Worm (Caenorhabditis elegans) whole organism, dauer: ENCODE results near the gene pinn-1.

Experiments
- unc-62 ChIP-seq: sonication (generic microtip); optimal IDR thresholded peaks from 2 replicates; lab custom pipeline; 2017; ENCODE audit warnings: missing biosample characterization, missing genetic modification reagents, missing genetic modification characterization

pinn-1 gene

DNA sequence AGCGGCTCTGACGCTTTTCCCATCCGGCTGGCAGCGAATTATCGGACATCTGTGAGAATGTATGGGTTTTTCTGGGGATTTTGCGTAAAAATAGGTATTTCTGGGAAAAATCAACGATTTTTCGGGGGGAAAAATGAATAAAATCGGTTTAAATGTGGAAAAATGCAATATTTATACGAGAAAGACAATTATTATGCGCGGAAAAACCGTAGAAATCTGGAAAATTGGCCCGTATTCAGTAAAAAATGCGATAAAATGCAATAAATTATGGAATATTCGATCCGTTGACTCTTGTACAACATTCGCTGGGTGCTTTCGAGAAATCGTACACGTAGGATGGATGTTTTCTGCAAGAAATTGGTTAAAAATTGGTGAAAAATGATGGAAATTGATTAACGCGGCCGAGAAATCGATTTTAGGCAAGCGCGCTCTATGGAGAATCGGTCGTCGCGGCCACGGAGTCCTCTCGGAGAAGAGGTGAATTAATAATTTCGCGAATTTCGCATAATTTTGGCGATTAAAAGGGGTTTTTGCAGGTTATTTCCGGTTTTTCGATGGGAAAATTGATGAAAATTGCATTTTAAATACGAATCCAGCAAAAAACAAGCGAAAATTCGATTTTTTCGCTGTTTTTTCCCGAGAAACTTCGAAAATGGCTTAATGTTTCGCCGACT, at the start of gene pinn-1:
Gene pinn-1 (minus strand): TSS at position 51 of the 674 bp plus-strand sequence.
- no peak for TF ChIP-seq unc-62 (GFP tag; lab: Kevin White, UChicago)

DNA sequence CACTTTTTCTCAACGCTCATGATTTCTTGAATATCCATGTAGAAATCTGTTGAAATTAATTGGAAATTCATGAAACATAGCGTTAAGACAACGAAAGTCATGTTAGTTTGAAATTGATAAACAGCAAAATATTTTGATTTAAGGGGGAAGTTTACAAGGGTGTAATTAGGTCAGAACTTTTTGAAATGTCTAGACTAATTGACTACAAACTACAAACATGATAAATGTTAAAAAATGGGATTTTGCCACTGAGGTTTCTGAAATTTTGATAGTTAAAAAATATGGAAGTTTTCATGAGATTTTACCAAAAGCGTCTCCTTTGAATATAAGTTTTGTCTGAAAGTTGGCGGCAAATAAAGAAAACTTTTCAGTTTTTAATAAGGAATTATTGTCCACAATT, 49.0 kb upstream of the pinn-1 start, which contains the start of gene irld-65:
Gene irld-65 (minus strand): TSS at position 101 of the 400 bp plus-strand sequence.
- TF ChIP-seq unc-62 (GFP tag; lab: Kevin White, UChicago): no peak

DNA sequence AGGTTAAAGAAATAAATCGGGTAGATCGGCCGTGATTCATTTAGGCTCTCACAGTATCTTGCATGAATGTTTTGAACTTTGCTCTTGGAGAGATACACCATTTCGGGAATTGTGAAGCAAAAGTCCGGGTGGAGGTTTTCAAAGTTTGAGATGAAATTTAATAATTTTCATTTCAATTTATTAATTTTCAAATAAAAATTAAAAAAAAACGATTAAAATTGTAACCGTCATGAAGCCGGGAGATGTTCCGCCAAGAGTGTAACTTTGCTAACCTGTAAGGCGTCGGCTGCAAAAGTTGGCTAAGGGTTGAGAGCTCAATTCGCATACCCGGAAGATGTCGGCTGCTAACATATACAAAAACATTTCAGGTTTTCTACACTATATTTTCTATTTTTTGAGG, 45.5 kb upstream of the pinn-1 start, which contains the start of gene irld-67:
Gene irld-67 (minus strand): TSS at position 101 of the 400 bp plus-strand sequence.
- no peak for TF ChIP-seq unc-62 (GFP tag; lab: Kevin White, UChicago)

DNA sequence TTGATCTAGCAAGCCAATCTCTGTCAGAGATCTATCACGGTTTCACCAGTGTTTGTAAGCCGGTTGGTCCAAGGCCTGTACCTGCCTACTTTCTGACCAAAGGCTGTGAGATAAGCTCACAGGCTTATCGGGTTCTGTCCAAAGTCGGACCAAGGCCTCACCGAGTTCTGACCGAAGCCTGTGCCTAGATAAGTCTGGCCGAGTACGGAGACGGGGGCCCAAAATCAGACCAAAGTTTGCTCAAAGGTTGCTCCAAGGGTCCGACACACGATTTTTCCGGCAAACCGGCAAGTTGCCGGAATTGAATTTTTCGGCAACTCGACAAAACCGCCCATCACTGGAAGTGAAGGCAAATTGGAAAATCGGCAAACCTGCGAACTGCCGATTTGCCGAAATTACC, 42.8 kb upstream of the pinn-1 start:
- TF ChIP-seq unc-62 (GFP tag; lab: Kevin White, UChicago): no peak

DNA sequence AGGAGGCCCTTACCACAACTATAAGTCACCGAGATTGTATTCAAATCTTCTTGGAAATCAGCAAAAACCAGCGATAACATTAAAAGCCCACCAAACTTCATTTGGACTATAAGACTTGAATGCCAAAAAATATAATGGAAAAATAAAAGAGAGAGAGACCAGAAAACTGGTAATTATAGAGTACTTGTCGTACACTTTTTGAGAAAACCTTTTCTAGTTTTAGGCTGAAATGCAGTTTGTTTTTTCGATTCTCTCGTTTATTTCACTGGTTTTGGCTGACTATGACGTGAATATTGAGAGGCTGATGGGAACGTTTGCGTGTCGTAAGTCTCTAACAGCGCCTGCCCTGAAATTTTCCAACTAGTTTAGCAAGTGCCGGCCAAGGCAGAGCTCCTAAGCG, 41.7 kb upstream of the pinn-1 start, which contains the start of the genes irld-64 and irld-63:
Gene irld-64 (minus strand): TSS at position 101 of the 400 bp plus-strand sequence.
Gene irld-63 (plus strand): TSS at position 230 of the 400 bp plus-strand sequence.
- TF ChIP-seq unc-62 (GFP tag; lab: Kevin White, UChicago): no peak

DNA sequence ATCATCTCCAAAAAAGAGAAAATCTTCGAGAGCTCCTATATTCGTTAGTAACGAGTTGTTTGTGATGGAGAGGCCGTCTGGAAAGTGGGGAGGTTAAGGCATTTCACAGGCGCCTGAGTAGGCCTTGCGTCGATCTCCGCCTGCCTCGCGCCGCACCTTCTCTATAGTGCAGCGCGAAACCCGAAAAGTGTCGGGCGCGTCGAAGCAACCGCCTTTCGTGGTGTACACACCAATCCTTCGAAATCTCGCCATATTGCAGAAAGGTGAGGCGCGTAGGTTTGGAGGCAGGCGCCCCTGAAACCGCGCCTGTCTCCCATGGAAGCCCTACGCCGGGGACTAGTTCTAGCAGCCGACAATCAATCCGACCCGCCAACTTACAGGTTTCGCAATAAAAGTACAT, 41.0 kb upstream of the pinn-1 start:
- TF ChIP-seq unc-62 (GFP tag; lab: Kevin White, UChicago): no peak

DNA sequence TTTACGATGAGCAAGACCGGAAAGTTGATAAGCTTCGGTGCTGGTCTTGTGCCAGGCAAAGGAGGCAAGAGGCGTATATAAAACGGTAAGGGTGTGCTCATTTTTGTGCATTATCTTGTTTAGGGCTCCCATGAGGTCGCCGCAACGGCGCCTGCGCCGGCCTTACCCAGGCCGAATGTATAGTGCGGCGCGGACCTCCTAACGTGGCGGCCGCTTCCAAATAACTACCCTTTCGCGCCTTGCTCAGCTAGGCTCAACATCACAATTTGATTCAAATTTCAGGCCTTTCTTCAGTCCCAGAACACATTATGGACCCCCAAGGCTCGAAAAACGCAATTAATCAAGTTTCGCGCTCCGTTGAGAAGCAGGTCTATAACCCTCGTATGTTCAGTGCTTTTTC, 38.7 kb upstream of the pinn-1 start, which contains the start of the genes ZK355.3 and ZK355.8:
Gene ZK355.3 (minus strand): TSS at position 101 of the 400 bp plus-strand sequence.
Gene ZK355.8 (plus strand): TSS at position 272 of the 400 bp plus-strand sequence.
- no peak for TF ChIP-seq unc-62 (GFP tag; lab: Kevin White, UChicago)

DNA sequence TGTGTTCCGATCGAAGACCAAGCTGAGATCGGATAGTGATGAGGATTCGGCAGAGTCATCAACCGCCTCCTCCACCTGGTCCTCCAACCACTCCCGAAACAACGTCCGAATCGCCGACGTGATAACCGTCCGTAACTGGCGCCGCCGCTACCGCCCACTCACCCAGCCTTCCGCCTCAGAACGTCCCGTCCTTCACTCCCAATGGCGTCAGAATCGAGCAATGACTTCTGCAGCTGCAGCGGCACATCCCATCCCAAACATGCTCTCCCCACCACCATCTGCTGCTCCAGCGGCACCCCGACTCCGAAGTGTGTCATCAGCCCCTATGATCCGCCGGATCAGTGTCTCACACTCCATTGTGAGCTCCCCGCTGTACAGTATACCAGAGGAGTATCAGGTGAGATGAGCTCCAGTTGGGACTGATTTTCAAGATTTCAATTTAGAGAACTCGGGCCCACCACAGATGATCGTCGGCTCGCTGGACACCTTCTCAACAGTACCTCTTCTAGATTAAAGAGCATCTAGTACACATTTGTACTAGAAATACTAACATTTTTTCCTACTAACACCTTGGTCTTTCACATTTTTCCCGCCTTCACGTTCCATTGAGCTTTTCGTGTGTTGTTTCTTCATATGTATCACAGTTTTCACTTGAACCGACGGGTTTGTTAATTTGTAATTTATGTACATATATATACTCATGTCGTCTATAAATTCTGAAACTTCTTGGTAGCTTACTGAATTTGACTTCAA, 37.2 kb upstream of the pinn-1 start:
- no peak for TF ChIP-seq unc-62 (GFP tag; lab: Kevin White, UChicago)

DNA sequence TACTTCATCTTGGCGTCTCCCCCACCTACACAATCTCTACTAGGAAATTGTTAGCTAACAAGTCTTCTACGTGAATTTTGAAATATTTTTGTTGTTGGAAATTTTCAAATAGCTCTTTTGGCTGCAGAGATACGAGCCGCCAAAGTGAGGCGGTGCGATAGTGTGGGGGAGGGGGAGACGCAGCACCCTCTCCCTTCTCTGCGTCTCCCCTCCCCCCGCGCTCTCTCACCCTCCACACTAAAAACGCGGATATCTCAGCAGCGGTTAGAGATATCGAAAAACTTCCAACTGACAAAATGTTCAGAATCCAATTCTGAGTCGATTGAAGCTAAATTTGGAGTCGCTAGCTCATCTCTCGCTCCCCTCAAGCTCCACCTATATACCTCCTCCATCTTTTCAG, 36.2 kb upstream of the pinn-1 start:
- TF ChIP-seq unc-62 (GFP tag; lab: Kevin White, UChicago): no peak

DNA sequence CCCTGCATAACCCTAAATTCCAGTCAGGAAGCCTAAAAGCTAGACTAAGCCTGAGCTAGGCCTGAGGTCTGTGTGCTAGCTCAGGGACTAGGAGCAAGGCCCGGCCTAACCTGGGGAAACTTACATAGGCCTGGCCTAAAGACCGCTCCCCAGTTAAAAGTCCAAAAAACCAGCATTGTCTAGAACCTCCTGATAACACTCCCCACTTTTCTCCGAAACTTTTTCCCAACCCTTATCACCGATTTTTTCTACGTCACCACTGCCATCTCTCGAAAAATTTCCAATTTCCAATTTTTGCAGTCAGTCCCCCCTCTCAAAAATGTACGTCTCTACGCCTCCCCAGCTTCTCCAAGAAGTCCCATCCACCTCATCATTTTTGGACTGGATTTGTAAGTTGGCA, 34.8 kb upstream of the pinn-1 start, which contains the start of gene ZK355.2:
Gene ZK355.2 (plus strand): TSS at position 301 of the 400 bp plus-strand sequence.
- no peak for TF ChIP-seq unc-62 (GFP tag; lab: Kevin White, UChicago)

DNA sequence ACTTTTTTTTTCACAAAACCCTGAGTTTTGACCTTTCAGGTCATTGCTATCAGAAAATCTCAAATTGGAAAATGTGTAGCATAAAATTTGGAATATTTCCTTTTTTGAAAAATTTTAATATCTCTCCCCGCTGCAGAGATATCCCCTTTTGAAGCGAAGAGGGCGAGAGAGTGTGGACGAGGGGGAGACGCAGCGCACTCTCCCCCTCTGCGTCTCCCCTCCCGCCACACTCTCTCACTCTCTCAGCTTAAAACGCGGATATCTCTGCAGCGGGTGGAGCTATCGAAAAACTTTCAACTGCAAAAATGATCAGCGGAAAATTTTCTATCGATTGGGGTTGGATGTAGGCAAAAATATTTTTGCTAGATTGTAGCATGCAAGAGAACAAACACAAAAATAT, 34.0 kb upstream of the pinn-1 start:
- no peak for TF ChIP-seq unc-62 (GFP tag; lab: Kevin White, UChicago)

DNA sequence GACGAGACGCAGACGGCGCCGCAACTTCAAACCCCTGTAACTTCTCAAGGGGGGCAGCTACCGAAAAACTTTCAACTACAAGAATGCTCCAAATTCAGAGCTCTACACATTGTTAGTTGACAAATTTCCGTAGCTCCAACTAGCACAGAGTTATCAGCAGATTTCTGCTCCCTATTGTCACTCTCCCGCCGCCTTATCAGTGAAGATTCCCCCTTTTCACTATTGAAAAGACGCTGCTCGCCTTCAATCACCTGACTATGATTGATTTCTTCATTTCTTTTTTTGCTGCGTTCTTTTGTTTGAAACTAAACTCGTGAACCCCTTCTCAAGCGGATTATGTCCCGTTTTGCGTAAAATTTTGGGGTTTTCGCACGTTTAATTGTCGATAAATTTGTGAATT, 33.6 kb upstream of the pinn-1 start:
- no peak for TF ChIP-seq unc-62 (GFP tag; lab: Kevin White, UChicago)

DNA sequence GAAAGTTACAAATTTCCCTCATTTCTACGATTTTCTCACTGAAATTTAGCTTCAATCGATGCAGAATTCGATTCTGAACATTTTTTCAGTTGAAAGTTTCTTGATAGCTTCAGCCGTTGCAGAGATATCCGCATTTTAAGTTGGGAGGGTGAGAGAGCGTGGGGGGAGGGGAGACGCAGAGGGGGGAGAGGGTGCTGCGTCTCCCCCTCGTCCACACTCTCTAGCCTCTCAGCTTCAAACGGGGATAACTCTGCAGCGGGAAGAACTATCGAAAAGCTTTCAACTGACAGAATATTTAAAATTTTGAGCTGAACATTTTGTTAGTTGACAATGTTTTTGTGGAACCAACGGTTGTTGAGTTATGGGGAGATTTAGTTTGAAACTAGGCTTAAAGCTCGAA, 33.1 kb upstream of the pinn-1 start:
- no peak for TF ChIP-seq unc-62 (GFP tag; lab: Kevin White, UChicago)

DNA sequence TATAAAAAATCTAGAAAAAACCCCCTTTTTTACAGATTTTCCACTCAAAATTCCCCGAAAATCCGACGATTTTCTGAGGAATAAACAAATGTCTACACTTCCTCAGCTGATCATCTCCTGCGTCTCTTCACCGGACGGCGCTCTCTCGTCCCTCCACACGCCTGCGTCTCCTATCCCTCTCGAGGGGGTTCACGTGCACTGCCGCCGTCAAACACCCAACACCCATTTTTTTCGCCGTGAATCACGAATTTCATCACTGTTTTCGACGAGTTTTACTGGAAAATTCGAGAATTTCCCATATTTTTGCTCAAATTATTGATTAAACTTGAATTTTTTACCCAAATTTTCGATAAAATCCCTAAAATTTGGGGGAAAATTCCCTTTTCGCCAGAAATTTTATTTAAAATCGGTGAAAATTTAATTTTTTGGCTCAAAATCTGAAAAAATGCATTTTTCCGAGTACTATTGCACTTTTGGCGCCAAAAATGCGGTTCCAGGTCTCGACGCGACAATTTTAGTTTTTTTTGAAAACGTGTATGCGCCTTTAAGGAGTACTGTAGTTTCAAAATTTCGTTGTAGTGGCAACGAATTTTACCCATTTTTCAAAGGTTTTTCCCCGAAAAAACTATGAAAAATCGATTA, 32.1 kb upstream of the pinn-1 start:
- TF ChIP-seq unc-62 (GFP tag; lab: Kevin White, UChicago): no peak

DNA sequence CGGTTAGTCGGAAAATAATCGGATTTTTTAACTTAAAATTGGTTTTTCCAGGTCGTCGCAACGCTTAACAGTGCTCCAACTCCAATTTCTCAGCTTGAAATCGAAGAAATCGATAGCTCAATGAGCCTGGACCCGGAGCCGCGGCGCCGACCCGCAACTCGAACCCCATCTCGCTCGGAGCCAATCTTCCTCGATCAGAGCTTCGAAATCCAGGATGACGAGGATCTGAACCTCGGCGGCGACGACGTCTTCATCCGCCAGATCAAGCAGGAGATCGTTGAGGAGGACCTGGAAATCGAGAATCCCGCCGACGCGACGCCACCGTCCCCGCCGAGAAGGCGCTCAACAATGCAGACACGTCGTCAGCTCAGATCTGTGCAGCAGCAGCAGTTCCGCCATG, 31.4 kb upstream of the pinn-1 start:
- TF ChIP-seq unc-62 (GFP tag; lab: Kevin White, UChicago): no peak
